Worm (Caenorhabditis elegans) whole organism, mixed stage, embryonic: ENCODE data around the gene tsp-10.

ENCODE experiments used
- M03D4.4 ChIP-seq: sonication (generic microtip); optimal IDR thresholded peaks from 2 replicates; lab custom pipeline; 2017; ENCODE audit warnings: mild to moderate bottlenecking, missing genetic modification characterization, missing compliant biosample characterization
- bed-3 ChIP-seq: fragments of 200-800 bp; sonication (Bioruptor generic); optimal IDR thresholded peaks from 3 replicates; lab custom pipeline; 2018; ENCODE audit warnings: mild to moderate bottlenecking, missing genetic modification characterization, moderate library complexity, missing compliant biosample characterization
- ceh-43 ChIP-seq: fragments of 200-800 bp; sonication (Bioruptor generic); optimal IDR thresholded peaks from 2 replicates; lab custom pipeline; 2018; ENCODE audit warnings: mild to moderate bottlenecking, missing genetic modification characterization, moderate library complexity, missing compliant biosample characterization
- cnd-1 ChIP-seq: fragments of 200-800 bp; sonication (Bioruptor generic); optimal IDR thresholded peaks from 2 replicates; lab custom pipeline; 2018; ENCODE audit warnings: mild to moderate bottlenecking, missing genetic modification characterization, missing compliant biosample characterization
- elt-1 ChIP-seq: sonication (generic microtip); optimal IDR thresholded peaks from 2 replicates; lab custom pipeline; 2017; ENCODE audit warnings: missing genetic modification characterization, mild to moderate bottlenecking, missing compliant biosample characterization, antibody characterized with exemption, moderate library complexity, borderline replicate concordance; ENCODE audit not compliant: insufficient read depth
- elt-3 ChIP-seq: fragments of 150-350 bp; optimal IDR thresholded peaks from 2 replicates; lab custom pipeline; 2014; ENCODE audit warnings: missing biosample characterization, missing genetic modification characterization
- flh-1 ChIP-seq: fragments of 200-800 bp; sonication (Bioruptor generic); optimal IDR thresholded peaks from 2 replicates; lab custom pipeline; 2018; ENCODE audit warnings: mild to moderate bottlenecking, missing genetic modification characterization, moderate library complexity, missing compliant biosample characterization
- hlh-1 ChIP-seq: fragments of 150-350 bp; optimal IDR thresholded peaks from 2 replicates; lab custom pipeline; 2014; ENCODE audit warnings: missing biosample characterization, missing genetic modification reagents, missing genetic modification characterization
- lin-32 ChIP-seq: fragments of 200-800 bp; sonication (Bioruptor generic); optimal IDR thresholded peaks from 2 replicates; lab custom pipeline; 2018; ENCODE audit warnings: mild to moderate bottlenecking, missing genetic modification characterization, missing compliant biosample characterization
- lsy-2 ChIP-seq: fragments of 150-350 bp; optimal IDR thresholded peaks from 2 replicates; lab custom pipeline; 2014; ENCODE audit warnings: missing biosample characterization, missing genetic modification characterization
- mab-5 ChIP-seq: fragments of 150-350 bp; optimal IDR thresholded peaks from 2 replicates; lab custom pipeline; 2014; ENCODE audit warnings: missing biosample characterization, missing genetic modification characterization
- mep-1 ChIP-seq: fragments of 150-350 bp; optimal IDR thresholded peaks from 2 replicates; lab custom pipeline; 2017; ENCODE audit warnings: missing biosample characterization, missing genetic modification reagents, missing genetic modification characterization, inconsistent platforms
- mls-2 ChIP-seq: sonication (generic microtip); optimal IDR thresholded peaks from 2 replicates; lab custom pipeline; 2016; ENCODE audit warnings: mild to moderate bottlenecking, missing genetic modification characterization, moderate library complexity, missing compliant biosample characterization
- nhr-12 ChIP-seq: fragments of 150-350 bp; optimal IDR thresholded peaks from 2 replicates; lab custom pipeline; 2014; ENCODE audit warnings: missing biosample characterization, missing genetic modification characterization
- nhr-2 ChIP-seq: fragments of 150-350 bp; optimal IDR thresholded peaks from 2 replicates; lab custom pipeline; 2014; ENCODE audit warnings: missing biosample characterization, missing genetic modification characterization
- nhr-237 ChIP-seq: fragments of 150-350 bp; optimal IDR thresholded peaks from 2 replicates; lab custom pipeline; 2014; ENCODE audit warnings: missing biosample characterization, missing genetic modification characterization
- nhr-28 ChIP-seq: fragments of 150-350 bp; optimal IDR thresholded peaks from 2 replicates; lab custom pipeline; 2014; ENCODE audit warnings: missing biosample characterization, missing genetic modification characterization
- pha-4 ChIP-seq: fragments of 150-350 bp; optimal IDR thresholded peaks from 2 replicates; lab custom pipeline; 2018; ENCODE audit warnings: missing biosample characterization, missing genetic modification reagents, missing genetic modification characterization
- sem-2 ChIP-seq: fragments of 200-800 bp; sonication (Bioruptor generic); optimal IDR thresholded peaks from 2 replicates; lab custom pipeline; 2018; ENCODE audit warnings: mild to moderate bottlenecking, missing genetic modification characterization, missing compliant biosample characterization
- sptf-1 ChIP-seq: sonication (generic microtip); optimal IDR thresholded peaks from 2 replicates; lab custom pipeline; 2017; ENCODE audit warnings: mild to moderate bottlenecking, missing genetic modification characterization, moderate library complexity, missing compliant biosample characterization
- tbx-8 ChIP-seq: fragments of 200-800 bp; sonication (Bioruptor generic); optimal IDR thresholded peaks from 2 replicates; lab custom pipeline; 2018; ENCODE audit warnings: mild to moderate bottlenecking, missing genetic modification characterization, moderate library complexity, missing compliant biosample characterization
- unc-120 ChIP-seq: sonication (generic microtip); optimal IDR thresholded peaks from 2 replicates; lab custom pipeline; 2017; ENCODE audit warnings: missing genetic modification characterization, missing compliant biosample characterization; ENCODE audit not compliant: poor library complexity, severe bottlenecking
- unc-39 ChIP-seq: fragments of 150-350 bp; optimal IDR thresholded peaks from 2 replicates; lab custom pipeline; 2014; ENCODE audit warnings: missing biosample characterization, missing genetic modification characterization
- unc-62 ChIP-seq: fragments of 150-350 bp; optimal IDR thresholded peaks from 2 replicates; lab custom pipeline; 2014; ENCODE audit warnings: missing biosample characterization, missing genetic modification reagents, missing genetic modification characterization
- zip-8 ChIP-seq: fragments of 150-350 bp; optimal IDR thresholded peaks from 2 replicates; lab custom pipeline; 2014; ENCODE audit warnings: missing biosample characterization, missing genetic modification characterization
- ztf-11 ChIP-seq: fragments of 150-350 bp; optimal IDR thresholded peaks from 2 replicates; lab custom pipeline; 2014; ENCODE audit warnings: missing biosample characterization, missing genetic modification characterization

The tsp-10 gene

ce11 chrII:6764734-6765133, 46.3 kb downstream of the tsp-10 start, which contains the start of gene nlp-50:
Gene nlp-50, plus strand, starts transcription at chrII:6765034.
- TF ChIP-seq ztf-11 = no peak
- TF ChIP-seq ceh-43 = no peak
- TF ChIP-seq bed-3 (GFP tag; lab: Kevin White, UChicago) = no peak
- TF ChIP-seq unc-120 (tag; lab: Kevin White, UChicago) = no peak
- TF ChIP-seq tbx-8 (GFP tag; lab: Kevin White, UChicago) = no peak
- TF ChIP-seq cnd-1 (tag; lab: Kevin White, UChicago) = no peak
- TF ChIP-seq nhr-28 (tag; lab: Kevin White, UChicago) = no peak
- TF ChIP-seq mab-5 (tag; lab: Kevin White, UChicago) = no peak
- TF ChIP-seq mep-1 (tag; lab: Kevin White, UChicago) = no peak
- no peak for TF ChIP-seq sptf-1 (tag; lab: Kevin White, UChicago)
- no peak for TF ChIP-seq zip-8
- TF ChIP-seq elt-3 (tag; lab: Kevin White, UChicago) = no peak
- no peak for TF ChIP-seq unc-62
- TF ChIP-seq sem-2 (GFP tag; lab: Kevin White, UChicago) = no peak
- TF ChIP-seq unc-39 = no peak

- TF ChIP-seq nhr-2 (tag; lab: Kevin White, UChicago) = no peak
- TF ChIP-seq elt-1 (tag; lab: Kevin White, UChicago) = no peak
- TF ChIP-seq M03D4.4 = no peak
- no peak for TF ChIP-seq tbx-8 (GFP tag; lab: Kevin White, UChicago)
- no peak for TF ChIP-seq sptf-1 (tag; lab: Kevin White, UChicago)
- no peak for TF ChIP-seq lsy-2 (tag; lab: Kevin White, UChicago)
- TF ChIP-seq nhr-12 (tag; lab: Kevin White, UChicago) = no peak
- no peak for TF ChIP-seq hlh-1 (tag; lab: Kevin White, UChicago)
- TF ChIP-seq mls-2 = no peak
- TF ChIP-seq sem-2 (GFP tag; lab: Kevin White, UChicago) = no peak
- no peak for TF ChIP-seq flh-1 (GFP tag; lab: Kevin White, UChicago)
- no peak for TF ChIP-seq elt-3 (tag; lab: Kevin White, UChicago)
- no peak for TF ChIP-seq nhr-28 (tag; lab: Kevin White, UChicago)
- TF ChIP-seq ceh-43 = no peak
- no peak for TF ChIP-seq nhr-237 (tag; lab: Kevin White, UChicago)
- TF ChIP-seq unc-39 = no peak
- TF ChIP-seq unc-62 = no peak
- TF ChIP-seq lin-32 (GFP tag; lab: Kevin White, UChicago) = no peak
- TF ChIP-seq pha-4 (tag; lab: Kevin White, UChicago) = no peak
Measured at ce11 chrII:6768014-6768413, 49.6 kb downstream of the tsp-10 start, which contains the start of gene F41G3.18. Gene F41G3.18, plus strand, starts transcription at chrII:6768314.
